Worm (Caenorhabditis elegans): ENCODE results near the gene C07B5.4.

ce11 chrX:9544405-9544804 lies 14.9 kb downstream of the C07B5.4 start:
- TF ChIP-seq tbx-2 (tag; optimal IDR thresholded peaks at IDR 0.05): no peak
- TF ChIP-seq snpc-4 (tag; optimal IDR thresholded peaks at IDR 0.05): no peak
- no peak for TF ChIP-seq nhr-11 (tag; optimal IDR thresholded peaks at IDR 0.05)
- no peak for TF ChIP-seq ztf-4 (tag; optimal IDR thresholded peaks at IDR 0.05)
- no peak for TF ChIP-seq unc-62 (GFP tag; optimal IDR thresholded peaks at IDR 0.05)
- TF ChIP-seq aly-2 (tag; optimal IDR thresholded peaks at IDR 0.05): no peak
